Worm (Caenorhabditis elegans) whole organism, L2 larva: ENCODE measurements around the gene D1046.16.

ENCODE experiments used
- F13H6.1 ChIP-seq: sonication (generic microtip); optimal IDR thresholded peaks from 2 replicates; lab custom pipeline; 2016; ENCODE audit warnings: missing genetic modification characterization, missing compliant biosample characterization
- R02D3.7 ChIP-seq: fragments of 150-350 bp; optimal IDR thresholded peaks from 2 replicates; lab custom pipeline; 2014; ENCODE audit warnings: missing biosample characterization, missing genetic modification characterization
- aly-2 ChIP-seq: fragments of 150-350 bp; optimal IDR thresholded peaks from 2 replicates; lab custom pipeline; 2014; ENCODE audit warnings: missing biosample characterization, missing genetic modification characterization
- elt-1 ChIP-seq: fragments of 150-350 bp; optimal IDR thresholded peaks from 2 replicates; lab custom pipeline; 2014; ENCODE audit warnings: missing biosample characterization, missing genetic modification characterization
- fos-1 ChIP-seq: fragments of 150-350 bp; optimal IDR thresholded peaks from 2 replicates; lab custom pipeline; 2014; ENCODE audit warnings: missing biosample characterization, missing genetic modification characterization
- nhr-12 ChIP-seq: fragments of 150-350 bp; optimal IDR thresholded peaks from 2 replicates; lab custom pipeline; 2014; ENCODE audit warnings: missing biosample characterization, missing genetic modification characterization
- nhr-237 ChIP-seq: fragments of 150-350 bp; optimal IDR thresholded peaks from 2 replicates; lab custom pipeline; 2014; ENCODE audit warnings: missing biosample characterization, missing genetic modification characterization
- peb-1 ChIP-seq: fragments of 150-350 bp; optimal IDR thresholded peaks from 2 replicates; lab custom pipeline; 2014; ENCODE audit warnings: missing biosample characterization, missing genetic modification characterization
- snpc-4 ChIP-seq: fragments of 150-350 bp; optimal IDR thresholded peaks from 2 replicates; lab custom pipeline; 2014; ENCODE audit warnings: missing biosample characterization, missing genetic modification characterization
- zag-1 ChIP-seq: fragments of 150-350 bp; optimal IDR thresholded peaks from 2 replicates; lab custom pipeline; 2014; ENCODE audit warnings: missing biosample characterization, missing genetic modification characterization

ce11 chrIV:8906164-8906563, 15.8 kb upstream of the D1046.16 start, which contains the start of gene C27B7.6:
- TF ChIP-seq aly-2 (tag; lab: Kevin White, UChicago) (no peak), nhr-237 (no peak), zag-1 (tag; lab: Kevin White, UChicago) (no peak), nhr-12 (tag; lab: Kevin White, UChicago) (no peak), elt-1 (tag; lab: Kevin White, UChicago) (no peak), snpc-4 (no peak), fos-1 (tag; lab: Kevin White, UChicago) (no peak), R02D3.7 (tag; lab: Kevin White, UChicago) (no peak), peb-1 (tag; lab: Kevin White, UChicago) (no peak), F13H6.1 (tag; lab: Kevin White, UChicago) (no peak)
